Worm (Caenorhabditis elegans): ENCODE data around the gene R05H5.3.

Gene R05H5.3

ce11 chrII:10192207-10192606 lies 5.2 kb upstream of the R05H5.3 start, which contains the start of gene R05H5.7:
TSS of gene R05H5.7 (plus strand) at chrII:10192507.
- TF ChIP-seq dao-5 (tag; optimal IDR thresholded peaks at IDR 0.05) (no peak), him-1 (tag; optimal IDR thresholded peaks at IDR 0.05) (no peak), W03F9.2 (tag; optimal IDR thresholded peaks at IDR 0.05) (no peak)

- TF ChIP-seq him-1 (tag; optimal IDR thresholded peaks at IDR 0.05) (no peak), dao-5 (tag; optimal IDR thresholded peaks at IDR 0.05) (no peak), W03F9.2 (tag; optimal IDR thresholded peaks at IDR 0.05) (no peak)
These were observed 2.8 kb upstream of the R05H5.3 start, which contains the start of gene srb-6 for ce11 chrII:10194605-10195004. TSS of gene srb-6 (plus strand) at chrII:10194905.

ce11 chrII:10198486-10198885 lies 1.1 kb downstream of the R05H5.3 start:
- no peak for TF ChIP-seq W03F9.2 (tag; optimal IDR thresholded peaks at IDR 0.05)
- no peak for TF ChIP-seq him-1 (tag; optimal IDR thresholded peaks at IDR 0.05)
- TF ChIP-seq dao-5 (tag; optimal IDR thresholded peaks at IDR 0.05): no peak

- TF ChIP-seq dao-5 (tag; optimal IDR thresholded peaks at IDR 0.05) (no peak), W03F9.2 (tag; optimal IDR thresholded peaks at IDR 0.05) (no peak), him-1 (tag; optimal IDR thresholded peaks at IDR 0.05) (no peak)
These were observed 2.5 kb downstream of the R05H5.3 start, which contains the start of gene R05H5.4 for ce11 chrII:10199906-10200305. TSS of gene R05H5.4 (minus strand) at chrII:10200006.

ce11 chrII:10200759-10201158 lies 3.3 kb downstream of the R05H5.3 start, which contains the start of gene arv-1:
TSS of gene arv-1 (minus strand) at chrII:10200823.
- TF ChIP-seq dao-5 (tag; optimal IDR thresholded peaks at IDR 0.05) (no peak), W03F9.2 (tag; optimal IDR thresholded peaks at IDR 0.05) (peak; percentile 74), him-1 (tag; optimal IDR thresholded peaks at IDR 0.05) (peak; percentile 34)

ce11 chrII:10202275-10202674 lies 4.8 kb downstream of the R05H5.3 start:
- TF ChIP-seq him-1 (tag; optimal IDR thresholded peaks at IDR 0.05) (no peak), dao-5 (tag; optimal IDR thresholded peaks at IDR 0.05) (no peak), W03F9.2 (tag; optimal IDR thresholded peaks at IDR 0.05) (no peak)

- TF ChIP-seq W03F9.2 (tag; optimal IDR thresholded peaks at IDR 0.05): no peak
- TF ChIP-seq him-1 (tag; optimal IDR thresholded peaks at IDR 0.05): no peak
- TF ChIP-seq dao-5 (tag; optimal IDR thresholded peaks at IDR 0.05): no peak
These were observed 5.6 kb downstream of the R05H5.3 start for ce11 chrII:10203067-10203466.

- TF ChIP-seq dao-5 (tag; optimal IDR thresholded peaks at IDR 0.05) (no peak), W03F9.2 (tag; optimal IDR thresholded peaks at IDR 0.05) (no peak), him-1 (tag; optimal IDR thresholded peaks at IDR 0.05) (no peak)
These were observed 6.3 kb downstream of the R05H5.3 start for ce11 chrII:10203765-10204164.

- TF ChIP-seq dao-5 (tag; optimal IDR thresholded peaks at IDR 0.05) (no peak), him-1 (tag; optimal IDR thresholded peaks at IDR 0.05) (no peak), W03F9.2 (tag; optimal IDR thresholded peaks at IDR 0.05) (no peak)
These were observed 7.1 kb downstream of the R05H5.3 start for ce11 chrII:10204428-10205049.

- no peak for TF ChIP-seq dao-5 (tag; optimal IDR thresholded peaks at IDR 0.05)
- no peak for TF ChIP-seq him-1 (tag; optimal IDR thresholded peaks at IDR 0.05)
- no peak for TF ChIP-seq W03F9.2 (tag; optimal IDR thresholded peaks at IDR 0.05)
These were observed 9.0 kb downstream of the R05H5.3 start, which contains the start of gene T01E8.1 for ce11 chrII:10206425-10206824. TSS of gene T01E8.1 (plus strand) at chrII:10206725.

ce11 chrII:10218171-10218570 lies 20.7 kb downstream of the R05H5.3 start, which contains the start of gene ref-1:
TSS of gene ref-1 (plus strand) at chrII:10218471.
- TF ChIP-seq dao-5 (tag; optimal IDR thresholded peaks at IDR 0.05) (no peak), W03F9.2 (tag; optimal IDR thresholded peaks at IDR 0.05) (no peak), him-1 (tag; optimal IDR thresholded peaks at IDR 0.05) (no peak)

ce11 chrII:10220631-10221030 lies 23.2 kb downstream of the R05H5.3 start:
- TF ChIP-seq W03F9.2 (tag; optimal IDR thresholded peaks at IDR 0.05): no peak
- no peak for TF ChIP-seq him-1 (tag; optimal IDR thresholded peaks at IDR 0.05)
- no peak for TF ChIP-seq dao-5 (tag; optimal IDR thresholded peaks at IDR 0.05)

- TF ChIP-seq W03F9.2 (tag; optimal IDR thresholded peaks at IDR 0.05) (no peak), dao-5 (tag; optimal IDR thresholded peaks at IDR 0.05) (no peak), him-1 (tag; optimal IDR thresholded peaks at IDR 0.05) (no peak)
These were observed 24.2 kb downstream of the R05H5.3 start for ce11 chrII:10221627-10222026.

ce11 chrII:10222577-10222976 lies 25.2 kb downstream of the R05H5.3 start, which contains the start of gene plc-3:
TSS of gene plc-3 (plus strand) at chrII:10222877.
- TF ChIP-seq W03F9.2 (tag; optimal IDR thresholded peaks at IDR 0.05) (no peak), dao-5 (tag; optimal IDR thresholded peaks at IDR 0.05) (no peak), him-1 (tag; optimal IDR thresholded peaks at IDR 0.05) (no peak)

- TF ChIP-seq W03F9.2 (tag; optimal IDR thresholded peaks at IDR 0.05): no peak
- TF ChIP-seq dao-5 (tag; optimal IDR thresholded peaks at IDR 0.05): no peak
These were observed 29.6 kb downstream of the R05H5.3 start, which contains the start of gene srh-135 for ce11 chrII:10227030-10227429. TSS of gene srh-135 (minus strand) at chrII:10227130.

All from whole organism, L4/young adult.